Fruit fly (Drosophila melanogaster): Measurements from ENCODE around the gene S-Lap2.
A peak's percentile ranks its signal among the peaks of the same experiment; 100 is the strongest.

The S-Lap2 gene

DNA sequence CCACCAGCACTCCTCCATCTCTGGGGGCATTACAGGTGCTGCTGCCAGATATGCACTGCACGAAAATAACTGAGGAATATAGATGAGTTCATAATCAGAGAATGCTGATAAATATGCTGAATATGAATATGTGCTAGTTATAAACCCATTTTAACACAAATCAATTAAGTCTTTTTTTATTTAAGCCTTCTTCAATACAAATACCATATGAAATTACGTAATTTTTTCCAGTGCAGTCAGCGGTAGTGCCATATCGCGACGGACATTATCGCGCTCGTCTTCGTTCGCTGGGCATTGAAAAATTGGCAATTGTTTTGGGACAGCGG lies 37.7 kb downstream of the S-Lap2 start (continued):
- TF ChIP-seq CG4360 (GFP tag; IDR thresholded peaks at IDR 0.05) (no peak), vfl (GFP tag; optimal IDR thresholded peaks at IDR 0.05) (no peak), vvl (GFP tag; IDR thresholded peaks at IDR 0.05) (peak; percentile 22; the same call in 1 of the 2 replicates), yki (optimal IDR thresholded peaks at IDR 0.05) (no peak), CG2889 (GFP tag; IDR thresholded peaks at IDR 0.05) (no peak), oc (tag; optimal IDR thresholded peaks at IDR 0.05) (no peak), dmrt99B (tag; optimal IDR thresholded peaks at IDR 0.05) (no peak), Nf-YB (GFP tag; optimal IDR thresholded peaks at IDR 0.05) (no peak), zen (tag; optimal IDR thresholded peaks at IDR 0.05) (peak; percentile 6), gcm2 (GFP tag; optimal IDR thresholded peaks at IDR 0.05) (no peak), CG8478 (optimal IDR thresholded peaks at IDR 0.05) (no peak), CG14860 (GFP tag; IDR thresholded peaks at IDR 0.05; ENCODE audit: partially characterized antibody) (no peak), jumu (GFP tag; optimal IDR thresholded peaks at IDR 0.05) (no peak), CG18619 (GFP tag; optimal IDR thresholded peaks at IDR 0.05) (no peak), ERR (GFP tag; optimal IDR thresholded peaks at IDR 0.05) (no peak), CG15696 (tag; optimal IDR thresholded peaks at IDR 0.05) (no peak), fru (optimal IDR thresholded peaks at IDR 0.05) (no peak), CG10321 (GFP tag; IDR thresholded peaks at IDR 0.05) (no peak), Poxn (GFP tag; IDR thresholded peaks at IDR 0.05) (no peak), eyg (GFP tag; optimal IDR thresholded peaks at IDR 0.05) (no peak), amos (GFP tag; IDR thresholded peaks at IDR 0.05; ENCODE audit: partially characterized antibody) (no peak), fd3F (GFP tag; optimal IDR thresholded peaks at IDR 0.05) (no peak), ttk (GFP tag; IDR thresholded peaks at IDR 0.05) (no peak), ATbp (GFP tag; optimal IDR thresholded peaks at IDR 0.05) (no peak), Med (GFP tag) (peak; percentile 88), p53 (GFP tag; optimal IDR thresholded peaks at IDR 0.05) (no peak), Blimp-1 (GFP tag; optimal IDR thresholded peaks at IDR 0.05) (no peak), CG7556 (GFP tag; optimal IDR thresholded peaks at IDR 0.05) (no peak), CG10431 (GFP tag; optimal IDR thresholded peaks at IDR 0.05) (no peak), CG10543 (GFP tag; optimal IDR thresholded peaks at IDR 0.05) (no peak), CG7839 (tag; optimal IDR thresholded peaks at IDR 0.05) (peak; percentile 22), onecut (GFP tag; IDR thresholded peaks at IDR 0.05) (no peak), org-1 (GFP tag; optimal IDR thresholded peaks at IDR 0.05) (no peak), nerfin-1 (tag; optimal IDR thresholded peaks at IDR 0.05) (no peak), H2.0 (GFP tag; IDR thresholded peaks at IDR 0.05) (no peak), chif (GFP tag; optimal IDR thresholded peaks at IDR 0.05) (no peak), dysf (GFP tag; IDR thresholded peaks at IDR 0.05) (peak; percentile 38; the same call in 1 of the 3 replicates), CG1024 (GFP tag; IDR thresholded peaks at IDR 0.05) (no peak), esg (GFP tag; conservative IDR thresholded peaks at IDR 0.05) (no peak), CG10209 (GFP tag; optimal IDR thresholded peaks at IDR 0.05) (no peak), kah (GFP tag; optimal IDR thresholded peaks at IDR 0.05) (no peak), gsb (GFP tag; IDR thresholded peaks at IDR 0.05) (peak; percentile 2; the same call in 1 of the 2 replicates), Mrtf (GFP tag; IDR thresholded peaks at IDR 0.05) (no peak), gem (tag; optimal IDR thresholded peaks at IDR 0.05) (peak; percentile 26), CG9932 (GFP tag; IDR thresholded peaks at IDR 0.05) (peak; percentile 37; the same call in 1 of the 2 replicates), Xrp1 (GFP tag; IDR thresholded peaks at IDR 0.05) (peak; percentile 55; the same call in 1 of the 2 replicates), sim (GFP tag; IDR thresholded peaks at IDR 0.05) (no peak), Hmx (GFP tag; optimal IDR thresholded peaks at IDR 0.05) (no peak), CG11695 (GFP tag; IDR thresholded peaks at IDR 0.05) (no peak), CG3838 (GFP tag; optimal IDR thresholded peaks at IDR 0.05) (no peak), E2f1 (GFP tag; IDR thresholded peaks at IDR 0.05) (no peak), lbe (GFP tag; optimal IDR thresholded peaks at IDR 0.05) (peak; percentile 85), chn (GFP tag; optimal IDR thresholded peaks at IDR 0.05) (no peak), CG6254 (GFP tag; optimal IDR thresholded peaks at IDR 0.05) (no peak)
